Fruit fly (Drosophila melanogaster): ENCODE data around the gene mbm.

mbm gene

dm6 chr2L:278134-278533 is 4.6 kb upstream of the mbm start, which contains the start of gene CG17078:
Gene CG17078, minus strand, starts transcription at chr2L:278234.
- TF ChIP-seq Dif (GFP tag; optimal IDR thresholded peaks at IDR 0.05; ENCODE audit: partially characterized antibody): no peak

dm6 chr2L:277122-277671 is 3.7 kb upstream of the mbm start, which contains the start of gene smo:
Gene smo, plus strand, starts transcription at chr2L:277582.
- no peak for TF ChIP-seq pan (optimal IDR thresholded peaks at IDR 0.05)
- no peak for TF ChIP-seq psq (GFP tag; optimal IDR thresholded peaks at IDR 0.05)
- TF ChIP-seq Abd-B (GFP tag; optimal IDR thresholded peaks at IDR 0.05): no peak
- TF ChIP-seq foxo (GFP tag; optimal IDR thresholded peaks at IDR 0.05): no peak
- no peak for TF ChIP-seq woc (GFP tag; optimal IDR thresholded peaks at IDR 0.05)
- TF ChIP-seq rgr (GFP tag; optimal IDR thresholded peaks at IDR 0.05): no peak
- peak; percentile 5 for TF ChIP-seq Jra (GFP tag; optimal IDR thresholded peaks at IDR 0.05)
- TF ChIP-seq ey (GFP tag; optimal IDR thresholded peaks at IDR 0.05): peak; percentile 25
- TF ChIP-seq Mio (GFP tag; optimal IDR thresholded peaks at IDR 0.05): no peak
- no peak for TF ChIP-seq jim (GFP tag; optimal IDR thresholded peaks at IDR 0.05)
- peak; percentile 49 for TF ChIP-seq Hr83 (GFP tag; optimal IDR thresholded peaks at IDR 0.05; ENCODE audit: poor library complexity, severe bottlenecking)
- no peak for TF ChIP-seq Rel (GFP tag; optimal IDR thresholded peaks at IDR 0.05)
- TF ChIP-seq Rel (tag; optimal IDR thresholded peaks at IDR 0.05): peak; percentile 87
- peak; percentile 46 for TF ChIP-seq Myc (optimal IDR thresholded peaks at IDR 0.05)
- peak; percentile 7 for TF ChIP-seq HLH106 (tag; optimal IDR thresholded peaks at IDR 0.05)

dm6 chr2L:271553-271952 is 2.0 kb downstream of the mbm start, which contains the start of gene Dus1:
Gene Dus1, minus strand, starts transcription at chr2L:271744.
- TF ChIP-seq rgr (GFP tag; optimal IDR thresholded peaks at IDR 0.05) (no peak), Abd-B (GFP tag; optimal IDR thresholded peaks at IDR 0.05) (no peak), jim (GFP tag; optimal IDR thresholded peaks at IDR 0.05) (no peak), lola (GFP tag; optimal IDR thresholded peaks at IDR 0.05) (no peak), fru (GFP tag; optimal IDR thresholded peaks at IDR 0.05) (no peak), Sp1 (GFP tag; optimal IDR thresholded peaks at IDR 0.05) (no peak), Mio (GFP tag; optimal IDR thresholded peaks at IDR 0.05) (no peak), N (GFP tag; optimal IDR thresholded peaks at IDR 0.05) (no peak), ey (GFP tag; optimal IDR thresholded peaks at IDR 0.05) (no peak), pan (optimal IDR thresholded peaks at IDR 0.05) (no peak), h (GFP tag; optimal IDR thresholded peaks at IDR 0.05) (no peak), GATAd (GFP tag; optimal IDR thresholded peaks at IDR 0.05) (no peak), Dif (GFP tag; optimal IDR thresholded peaks at IDR 0.05; ENCODE audit: partially characterized antibody) (no peak), usp (GFP tag; optimal IDR thresholded peaks at IDR 0.05) (no peak), Vsx2 (GFP tag; optimal IDR thresholded peaks at IDR 0.05; ENCODE audit: partially characterized antibody) (no peak), Myc (optimal IDR thresholded peaks at IDR 0.05) (no peak), CG9705 (GFP tag; optimal IDR thresholded peaks at IDR 0.05) (no peak), Hnf4 (GFP tag; optimal IDR thresholded peaks at IDR 0.05) (no peak), br (GFP tag; optimal IDR thresholded peaks at IDR 0.05) (no peak), sage (GFP tag; optimal IDR thresholded peaks at IDR 0.05) (no peak)

dm6 chr2L:268788-269187 is 4.7 kb downstream of the mbm start, which contains the start of gene CG3345:
Gene CG3345, plus strand, starts transcription at chr2L:269088.
- TF ChIP-seq lola (GFP tag; optimal IDR thresholded peaks at IDR 0.05) (no peak), Hr83 (GFP tag; optimal IDR thresholded peaks at IDR 0.05; ENCODE audit: poor library complexity, severe bottlenecking) (no peak), dl (GFP tag; optimal IDR thresholded peaks at IDR 0.05; ENCODE audit: insufficient read depth in 1 of 2, partially characterized antibody in 2 of 2) (no peak), GATAd (GFP tag; optimal IDR thresholded peaks at IDR 0.05) (no peak), Hr78 (GFP tag; optimal IDR thresholded peaks at IDR 0.05) (no peak), sv (GFP tag; optimal IDR thresholded peaks at IDR 0.05) (no peak), foxo (GFP tag; optimal IDR thresholded peaks at IDR 0.05) (no peak), jim (GFP tag; optimal IDR thresholded peaks at IDR 0.05) (no peak), brk (GFP tag; optimal IDR thresholded peaks at IDR 0.05) (no peak), Vsx2 (GFP tag; optimal IDR thresholded peaks at IDR 0.05; ENCODE audit: partially characterized antibody) (no peak), Myc (optimal IDR thresholded peaks at IDR 0.05) (no peak), usp (GFP tag; optimal IDR thresholded peaks at IDR 0.05) (no peak), Dif (GFP tag; optimal IDR thresholded peaks at IDR 0.05; ENCODE audit: partially characterized antibody) (no peak)

Data from whole organism, wandering third instar larva.